Worm (Caenorhabditis elegans) whole organism, L4/young adult: Measurements from ENCODE around the gene ZK856.5.
A peak's percentile ranks its signal among the peaks of the same experiment; 100 is the strongest.

Experiments used
- W03F9.2 ChIP-seq: fragments of 150-350 bp; optimal IDR thresholded peaks from 2 replicates; lab custom pipeline; 2014; ENCODE audit warnings: missing biosample characterization, missing genetic modification characterization
- dao-5 ChIP-seq: sonication (generic microtip); optimal IDR thresholded peaks from 2 replicates; lab custom pipeline; 2016; ENCODE audit warnings: missing genotype, missing genetic modification characterization, moderate library complexity, missing compliant biosample characterization
- him-1 ChIP-seq: sonication (generic microtip); optimal IDR thresholded peaks from 2 replicates; lab custom pipeline; 2016; ENCODE audit warnings: missing genotype, missing genetic modification reagents, missing genetic modification characterization, missing compliant biosample characterization

Gene ZK856.5

DNA sequence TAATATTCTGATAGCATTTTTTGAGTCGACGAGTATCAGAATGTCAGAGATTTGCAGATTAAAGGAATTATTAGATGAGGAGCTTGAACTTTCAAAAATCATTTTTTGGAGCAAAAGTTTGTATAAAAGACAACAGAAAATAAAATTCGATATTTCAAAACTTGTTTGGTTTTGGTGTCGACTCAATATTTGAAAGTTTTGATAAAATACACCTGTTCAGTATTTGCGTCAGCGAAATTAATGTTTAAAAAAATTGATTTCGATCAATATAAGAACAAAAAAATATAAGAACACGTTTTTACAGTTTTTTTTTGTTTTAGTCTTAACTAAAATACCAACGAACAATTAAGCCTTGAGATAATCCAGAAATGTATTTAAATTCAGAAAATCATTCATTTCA lies 30.7 kb upstream of the ZK856.5 start, which contains the start of gene C12D8.13:
C12D8.13 (minus strand) TSS at position 101 of the 400 bp plus-strand sequence.
- no peak for TF ChIP-seq W03F9.2 (tag; lab: Kevin White, UChicago)
- TF ChIP-seq dao-5 (tag; lab: Kevin White, UChicago) = no peak
- TF ChIP-seq him-1 (tag; lab: Kevin White, UChicago) = no peak

DNA sequence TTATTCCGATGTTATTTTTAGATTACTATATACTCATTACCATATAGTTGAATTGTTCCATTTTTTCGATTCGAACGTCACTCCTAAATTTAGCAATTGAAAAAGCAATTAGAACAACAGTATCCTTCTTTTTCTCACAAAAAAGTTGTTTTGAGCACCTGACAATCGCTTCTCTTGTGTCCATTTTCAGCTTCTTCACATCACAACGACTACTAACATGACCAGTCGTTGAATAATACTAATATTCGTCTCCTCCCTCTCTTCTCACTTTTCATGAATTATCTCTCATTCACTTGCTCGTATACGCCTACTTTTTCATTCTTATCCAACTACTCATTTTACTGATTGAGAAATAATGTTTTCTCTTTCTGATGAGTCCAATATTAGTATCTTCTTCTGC lies 26.8 kb upstream of the ZK856.5 start, which contains the start of gene ZK856.14:
ZK856.14 (plus strand) TSS at position 301 of the 400 bp plus-strand sequence.
- TF ChIP-seq dao-5 (tag; lab: Kevin White, UChicago) (no peak), W03F9.2 (tag; lab: Kevin White, UChicago) (no peak), him-1 (tag; lab: Kevin White, UChicago) (no peak)

DNA sequence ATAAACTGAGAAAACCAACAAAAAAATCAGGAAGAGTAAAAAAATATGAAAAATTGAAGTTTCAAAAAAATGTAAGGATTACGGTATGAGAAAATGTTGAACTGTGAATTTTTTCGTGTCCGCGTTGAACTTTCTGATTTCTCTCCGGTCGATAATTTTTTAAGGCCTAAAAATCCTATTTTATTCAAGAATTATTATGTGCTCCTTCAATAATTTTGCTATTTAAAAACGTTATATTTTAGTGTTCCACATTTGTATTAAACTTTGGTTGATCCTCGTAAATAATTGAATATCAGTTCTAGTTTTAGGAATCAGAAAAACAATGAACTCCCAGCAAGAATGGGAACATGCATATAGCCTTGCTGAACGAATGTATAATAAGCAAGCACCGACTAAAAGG lies 22.7 kb upstream of the ZK856.5 start, which contains the start of gene hpo-40:
hpo-40 (plus strand) TSS at position 301 of the 400 bp plus-strand sequence.
- TF ChIP-seq W03F9.2 (tag; lab: Kevin White, UChicago) (no peak), him-1 (tag; lab: Kevin White, UChicago) (no peak), dao-5 (tag; lab: Kevin White, UChicago) (no peak)

DNA sequence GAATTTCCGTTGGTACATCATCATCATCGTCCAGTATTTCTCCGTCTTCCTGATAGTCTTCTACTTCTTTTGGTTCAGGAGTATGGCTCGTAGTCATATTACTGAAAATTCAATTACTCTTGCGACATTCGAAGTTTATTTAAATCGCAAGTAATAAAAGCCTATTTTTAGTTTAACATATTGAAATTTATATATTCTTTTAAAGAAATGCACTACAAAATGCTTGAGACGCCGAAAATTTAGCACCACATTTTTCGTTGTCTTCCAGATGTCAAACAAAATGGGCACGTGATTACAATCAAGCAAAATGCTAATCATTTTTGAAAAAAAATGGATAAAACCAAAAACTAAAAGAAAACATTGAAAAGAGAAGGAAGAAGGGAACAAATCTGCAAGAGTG lies 22.1 kb upstream of the ZK856.5 start, which contains the start of gene zhit-3:
zhit-3 (minus strand) TSS at position 101 of the 400 bp plus-strand sequence.
- TF ChIP-seq W03F9.2 (tag; lab: Kevin White, UChicago) (no peak), dao-5 (tag; lab: Kevin White, UChicago) (no peak), him-1 (tag; lab: Kevin White, UChicago) (no peak)

DNA sequence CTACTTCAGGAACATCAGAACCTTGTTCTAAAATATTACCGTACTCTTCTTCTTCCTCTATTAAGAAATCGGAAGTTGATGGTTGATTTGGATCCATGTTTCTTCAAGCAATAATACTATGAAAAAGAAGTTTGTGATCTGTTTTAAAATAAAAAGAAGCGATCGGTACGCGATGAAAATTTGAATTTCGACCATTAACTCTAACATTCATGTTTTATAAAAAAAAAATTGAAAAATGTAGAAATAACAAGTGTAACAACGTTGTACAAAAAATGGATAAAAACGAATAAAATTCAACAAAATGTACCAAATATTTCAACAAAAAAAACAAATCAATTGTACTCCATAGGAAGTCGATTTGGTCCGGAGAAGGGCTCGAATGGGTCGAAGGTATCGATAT lies 20.3 kb upstream of the ZK856.5 start, which contains the start of gene tftc-3:
tftc-3 (minus strand) TSS at position 101 of the 400 bp plus-strand sequence.
- no peak for TF ChIP-seq W03F9.2 (tag; lab: Kevin White, UChicago)
- TF ChIP-seq him-1 (tag; lab: Kevin White, UChicago) = no peak
- no peak for TF ChIP-seq dao-5 (tag; lab: Kevin White, UChicago)

DNA sequence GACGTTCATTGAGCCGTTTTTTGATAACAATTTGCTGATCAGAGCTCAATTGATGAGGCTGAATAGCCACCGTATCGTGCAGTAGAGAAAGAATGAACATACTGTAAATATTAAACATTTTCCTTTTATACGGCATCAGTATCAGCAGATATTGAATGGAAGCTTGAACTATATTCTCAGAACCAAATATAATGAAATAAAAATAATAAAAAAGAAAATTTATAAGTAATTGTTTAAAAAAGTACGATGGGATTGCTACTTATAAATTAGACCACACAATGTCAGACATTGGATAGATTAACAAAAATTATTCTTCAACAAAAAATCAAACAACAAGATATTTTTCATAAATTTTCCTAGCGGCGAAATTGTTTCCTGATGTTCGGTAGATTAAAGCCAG lies 16.6 kb upstream of the ZK856.5 start, which contains the start of gene rpc-25:
rpc-25 (minus strand) TSS at position 101 of the 400 bp plus-strand sequence.
- TF ChIP-seq dao-5 (tag; lab: Kevin White, UChicago) = no peak
- no peak for TF ChIP-seq him-1 (tag; lab: Kevin White, UChicago)
- TF ChIP-seq W03F9.2 (tag; lab: Kevin White, UChicago) = no peak

DNA sequence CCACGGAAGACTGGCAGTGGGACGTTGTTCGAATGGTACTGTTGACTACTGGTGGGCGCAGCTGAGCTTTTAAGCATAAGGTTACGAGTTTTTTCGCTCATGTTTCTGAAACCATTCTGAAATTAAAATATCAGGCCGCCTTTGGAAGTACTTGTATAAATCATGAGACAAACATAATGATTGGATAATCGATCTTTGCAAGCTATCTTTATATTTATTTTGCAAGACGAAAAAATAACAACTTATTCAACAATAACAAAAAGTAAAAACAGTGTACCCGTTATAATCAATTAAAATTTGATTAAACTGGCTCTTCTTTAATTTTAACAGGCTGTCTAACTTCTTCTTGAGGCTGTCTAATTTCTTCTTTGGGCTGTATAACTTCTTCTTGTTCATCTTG lies 15.6 kb upstream of the ZK856.5 start, which contains the start of gene ZK856.16:
ZK856.16 (minus strand) TSS at position 101 of the 400 bp plus-strand sequence.
- TF ChIP-seq W03F9.2 (tag; lab: Kevin White, UChicago) (no peak), him-1 (tag; lab: Kevin White, UChicago) (no peak), dao-5 (tag; lab: Kevin White, UChicago) (no peak)

DNA sequence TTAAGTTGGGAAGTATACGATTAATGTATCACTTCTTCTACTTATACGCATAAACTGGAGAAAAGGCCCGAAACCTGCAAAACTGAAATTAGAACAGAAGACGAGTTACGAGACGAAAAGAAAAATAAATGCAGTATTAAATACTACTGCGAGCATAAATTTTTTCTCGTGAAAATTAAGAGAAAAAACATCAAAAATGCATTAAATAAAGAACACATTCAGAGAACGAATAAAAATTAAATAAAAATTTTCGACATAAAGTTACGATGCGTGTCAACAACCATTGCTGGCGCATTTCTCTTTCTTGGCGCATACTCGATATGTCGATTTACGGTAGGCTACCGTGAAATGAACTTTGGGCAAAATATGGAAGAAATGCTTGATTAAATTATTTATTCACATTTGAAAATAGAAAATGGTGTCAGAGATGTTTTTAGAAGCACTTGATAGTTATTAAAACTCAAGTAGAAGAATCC lies 15.0 kb upstream of the ZK856.5 start, which contains the start of the genes ZK856.19 and ZK856.11:
ZK856.19 (minus strand) TSS at position 51 of the 476 bp plus-strand sequence.
ZK856.11 (minus strand) TSS at position 76 of the 476 bp plus-strand sequence.
- TF ChIP-seq W03F9.2 (tag; lab: Kevin White, UChicago) (peak; percentile 58), dao-5 (tag; lab: Kevin White, UChicago) (no peak)

DNA sequence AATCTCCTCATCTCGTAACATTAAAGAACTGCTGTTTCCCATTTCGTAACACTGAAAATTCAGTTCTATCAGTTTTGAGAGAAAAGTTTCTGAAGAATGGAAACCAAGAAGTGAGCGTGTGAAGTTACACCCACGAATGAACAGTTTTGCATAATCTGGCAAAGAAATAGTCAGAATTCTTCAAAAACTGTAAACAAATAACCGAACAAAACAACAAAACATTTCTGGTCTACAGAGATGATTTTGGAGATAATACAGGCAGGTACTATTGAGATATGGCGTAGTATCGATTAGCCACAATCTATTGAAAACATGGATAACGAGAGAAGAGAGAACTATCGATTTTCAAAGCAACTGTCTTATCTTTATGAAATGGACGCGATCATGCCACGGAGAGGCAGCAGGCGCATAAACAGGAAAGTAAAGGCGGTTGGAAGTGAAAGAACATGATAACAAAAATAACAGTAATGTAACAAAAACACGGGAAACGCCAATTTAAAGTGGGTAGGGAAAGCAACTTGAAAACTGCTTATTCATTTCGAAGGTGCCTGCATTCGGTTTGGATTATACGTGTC lies 13.6 kb upstream of the ZK856.5 start, which contains the start of gene chpf-1:
chpf-1 (minus strand) TSS at position 51 of the 575 bp plus-strand sequence.
- TF ChIP-seq W03F9.2 (tag; lab: Kevin White, UChicago) (no peak), dao-5 (tag; lab: Kevin White, UChicago) (no peak), him-1 (tag; lab: Kevin White, UChicago) (no peak)

DNA sequence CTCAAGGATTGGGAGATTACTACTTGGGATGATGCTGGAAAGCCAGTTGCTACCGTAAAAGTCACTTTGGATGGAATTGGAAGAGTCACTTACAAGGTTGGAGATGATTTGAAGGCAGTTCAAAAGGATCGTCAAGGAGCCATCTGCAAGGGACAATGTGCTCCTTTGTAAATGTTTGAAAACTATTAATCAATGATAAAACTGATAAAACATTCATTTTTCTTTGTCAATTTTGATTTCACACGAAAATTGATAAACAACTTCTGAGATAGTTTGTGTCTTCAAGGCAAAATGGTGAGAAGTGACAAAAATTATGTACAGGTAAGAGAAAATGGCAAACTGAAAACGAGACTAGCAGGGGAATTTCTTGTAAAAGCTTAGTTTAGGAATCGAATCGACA lies 12.4 kb upstream of the ZK856.5 start:
- TF ChIP-seq W03F9.2 (tag; lab: Kevin White, UChicago) = no peak

DNA sequence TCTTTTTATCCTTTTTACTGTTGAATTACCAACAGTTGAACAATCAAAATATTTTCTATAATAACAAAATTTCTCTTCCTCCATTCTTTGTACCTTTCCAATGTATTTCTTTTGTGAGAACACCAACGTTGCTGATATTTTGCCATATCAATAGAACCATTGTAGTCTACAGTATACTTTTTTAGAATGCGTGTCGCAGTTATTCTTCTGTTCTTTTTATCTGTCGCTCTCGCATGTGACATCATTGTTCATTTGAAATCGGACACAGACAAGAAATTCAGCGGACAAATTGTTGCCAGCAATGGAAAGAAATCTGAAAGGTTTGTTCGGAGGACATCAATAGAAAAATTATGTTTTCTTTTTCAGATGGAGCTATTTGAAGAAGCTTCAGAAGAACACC lies 12.0 kb upstream of the ZK856.5 start, which contains the start of gene ZK856.7:
ZK856.7 (plus strand) TSS at position 186 of the 400 bp plus-strand sequence.
- no peak for TF ChIP-seq W03F9.2 (tag; lab: Kevin White, UChicago)
- no peak for TF ChIP-seq dao-5 (tag; lab: Kevin White, UChicago)
- no peak for TF ChIP-seq him-1 (tag; lab: Kevin White, UChicago)

DNA sequence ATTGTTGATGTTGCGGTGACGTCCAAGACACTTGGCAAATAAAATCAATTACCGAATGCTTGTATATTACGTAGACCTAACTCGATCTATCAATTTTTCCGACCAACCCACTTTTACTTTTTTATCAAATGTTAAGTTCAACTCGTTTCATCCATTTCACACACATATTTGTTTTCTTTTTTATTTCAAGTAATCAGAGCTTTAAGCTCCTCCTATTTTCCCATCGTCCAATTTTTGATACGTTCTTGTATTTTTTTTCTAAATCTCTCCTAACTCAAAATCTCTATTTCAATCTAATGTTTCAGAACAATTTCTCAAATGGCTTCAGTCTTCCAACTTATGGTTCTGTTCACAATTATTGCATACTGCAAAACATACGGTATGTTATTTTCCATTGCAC lies 8.5 kb upstream of the ZK856.5 start, which contains the start of gene ZK856.6:
ZK856.6 (plus strand) TSS at position 301 of the 400 bp plus-strand sequence.
- no peak for TF ChIP-seq him-1 (tag; lab: Kevin White, UChicago)
- no peak for TF ChIP-seq W03F9.2 (tag; lab: Kevin White, UChicago)
- no peak for TF ChIP-seq dao-5 (tag; lab: Kevin White, UChicago)

DNA sequence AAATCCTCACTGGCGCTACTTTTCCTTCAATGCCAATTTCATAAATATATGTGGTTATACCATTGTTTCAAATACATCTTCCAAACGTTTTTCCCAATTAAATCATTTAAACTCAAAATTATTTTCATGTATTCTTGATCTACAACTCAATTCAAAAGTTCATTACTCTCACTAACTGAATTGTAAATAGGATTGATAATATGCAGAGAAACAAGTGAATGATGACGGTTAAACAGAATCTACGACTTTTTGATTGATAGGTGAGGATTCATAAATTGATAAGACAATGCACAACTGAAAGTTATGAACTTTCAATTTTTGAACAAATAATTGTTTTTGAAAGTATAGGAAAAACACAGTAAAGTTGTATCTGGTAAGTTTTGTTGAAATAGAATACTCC lies 1.3 kb upstream of the ZK856.5 start:
- TF ChIP-seq him-1 (tag; lab: Kevin White, UChicago) (no peak), W03F9.2 (tag; lab: Kevin White, UChicago) (no peak), dao-5 (tag; lab: Kevin White, UChicago) (no peak)
